Fruit fly (Drosophila melanogaster) whole organism, embryonic: ENCODE measurements around the gene Ir87a.
A peak's percentile ranks its signal among the peaks of the same experiment; 100 is the strongest.

Source experiments
- CG10147 ChIP-seq: fragments of 200-800 bp; sonication (Bioruptor generic); optimal IDR thresholded peaks from 2 replicates; lab custom pipeline; 2019; ENCODE audit warnings: missing biosample characterization, mild to moderate bottlenecking, missing genetic modification characterization, moderate library complexity
- CG10274 ChIP-seq: fragments of 200-800 bp; sonication (Bioruptor generic); optimal IDR thresholded peaks from 3 replicates; lab custom pipeline; 2017; ENCODE audit warnings: missing biosample characterization, mild to moderate bottlenecking, missing genetic modification characterization
- CG11247 ChIP-seq: fragments of 200-800 bp; sonication (Bioruptor generic); IDR thresholded peaks from 2 replicates; pipeline ENCODE4 v1.3.6; 2022; ENCODE audit warnings: missing biosample characterization, missing genetic modification characterization
- CG11504 ChIP-seq: fragments of 200-800 bp; sonication (Bioruptor generic); optimal IDR thresholded peaks from 3 replicates; lab custom pipeline; 2019; ENCODE audit warnings: missing biosample characterization, mild to moderate bottlenecking, missing genetic modification characterization, moderate library complexity
- CG12104 ChIP-seq: fragments of 200-800 bp; sonication (Bioruptor generic); optimal IDR thresholded peaks from 3 replicates; lab custom pipeline; 2016; ENCODE audit warnings: missing biosample characterization, missing genetic modification characterization
- CG12155 ChIP-seq: fragments of 200-800 bp; sonication (Bioruptor generic); optimal IDR thresholded peaks from 3 replicates; lab custom pipeline; 2016; ENCODE audit warnings: missing biosample characterization, missing genetic modification characterization
- CG12299 ChIP-seq: fragments of 200-800 bp; sonication (Bioruptor generic); optimal IDR thresholded peaks from 2 replicates; lab custom pipeline; 2018; ENCODE audit warnings: missing biosample characterization, mild to moderate bottlenecking, missing genetic modification characterization
- CG12744 ChIP-seq: fragments of 200-800 bp; sonication (Bioruptor generic); optimal IDR thresholded peaks from 2 replicates; lab custom pipeline; 2016; ENCODE audit warnings: missing biosample characterization, missing genetic modification characterization
- CG1529 ChIP-seq: fragments of 200-800 bp; sonication (Bioruptor generic); optimal IDR thresholded peaks from 3 replicates; lab custom pipeline; 2018; ENCODE audit warnings: missing biosample characterization, missing genetic modification characterization
- CG1792 ChIP-seq: fragments of 200-800 bp; sonication (Bioruptor generic); optimal IDR thresholded peaks from 2 replicates; lab custom pipeline; 2016; ENCODE audit warnings: missing biosample characterization, missing genetic modification characterization
- CG2875 ChIP-seq: fragments of 200-800 bp; sonication (Bioruptor generic); optimal IDR thresholded peaks from 2 replicates; lab custom pipeline; 2017; ENCODE audit warnings: missing biosample characterization, mild to moderate bottlenecking, missing genetic modification characterization, missing genetic modification reagents
- CG34422 ChIP-seq: fragments of 200-800 bp; sonication (Bioruptor generic); IDR thresholded peaks from 3 replicates; pipeline ENCODE4 v1.3.6; 2022; ENCODE audit warnings: missing biosample characterization, missing genetic modification characterization
- CG3726 ChIP-seq: fragments of 200-800 bp; sonication (Bioruptor generic); IDR thresholded peaks from 3 replicates; pipeline ENCODE4, ENCODE4 v1.3.6; 2022; ENCODE audit warnings: missing biosample characterization, missing genetic modification characterization
- CG42726 ChIP-seq: fragments of 200-800 bp; sonication (Bioruptor generic); IDR thresholded peaks from 2 replicates; pipeline ENCODE4 v1.3.6; 2022; ENCODE audit warnings: missing biosample characterization, missing genetic modification characterization; ENCODE audit not compliant: partially characterized antibody
- CG5953 ChIP-seq: fragments of 200-800 bp; sonication (Bioruptor generic); IDR thresholded peaks from 2 replicates; pipeline ENCODE4 v1.3.6; 2022; ENCODE audit warnings: missing biosample characterization, missing genetic modification characterization
- CG6689 ChIP-seq: fragments of 200-800 bp; sonication (Bioruptor generic); IDR thresholded peaks from 2 replicates; pipeline ENCODE4 v1.3.6; 2022; ENCODE audit warnings: missing biosample characterization, missing genetic modification characterization
- CG7556 ChIP-seq: fragments of 200-800 bp; sonication (Bioruptor generic); optimal IDR thresholded peaks from 2 replicates; lab custom pipeline; 2017; ENCODE audit warnings: missing biosample characterization, mild to moderate bottlenecking, missing genetic modification characterization
- CG7928 ChIP-seq: fragments of 200-800 bp; sonication (Bioruptor generic); optimal IDR thresholded peaks from 2 replicates; lab custom pipeline; 2017; ENCODE audit warnings: missing biosample characterization, mild to moderate bottlenecking, missing genetic modification characterization
- CG8944 ChIP-seq: fragments of 200-800 bp; sonication (Bioruptor generic); optimal IDR thresholded peaks from 3 replicates; lab custom pipeline; 2016; ENCODE audit warnings: missing biosample characterization, missing genetic modification characterization
- CTCF ChIP-seq: fragments of 200-800 bp; sonication (Bioruptor generic); optimal IDR thresholded peaks from 2 replicates; lab custom pipeline; 2017; ENCODE audit warnings: missing biosample characterization, mild to moderate bottlenecking, missing genetic modification characterization, moderate library complexity
- Camta ChIP-seq: fragments of 200-800 bp; sonication (Bioruptor generic); optimal IDR thresholded peaks from 2 replicates; lab custom pipeline; 2016; ENCODE audit warnings: missing biosample characterization, missing genetic modification characterization
- D ChIP-seq, 2 experiments: fragments of 200-800 bp in 1 of 2; fragments of >200 bp in 1 of 2; sonication (Bioruptor generic) in 1 of 2; optimal IDR thresholded peaks; 2 replicates in 1 of 2; 3 replicates in 1 of 2; lab custom pipeline; 2017; ENCODE audit warnings: mild to moderate bottlenecking in 1 of 2, missing biosample characterization in 1 of 2, missing genetic modification characterization in 1 of 2, missing genetic modification reagents in 1 of 2
- Deaf1 ChIP-seq: fragments of 200-800 bp; optimal IDR thresholded peaks from 3 replicates; lab custom pipeline; 2019; ENCODE audit warnings: missing biosample characterization, mild to moderate bottlenecking, missing genetic modification characterization, moderate library complexity
- Doc2 ChIP-seq: fragments of 200-800 bp; sonication (Bioruptor generic); IDR thresholded peaks from 2 replicates; pipeline ENCODE4 v1.3.6; 2022; ENCODE audit warnings: missing biosample characterization, missing genetic modification characterization
- E2f2 ChIP-seq: fragments of 200-800 bp; sonication (Bioruptor generic); IDR thresholded peaks from 2 replicates; pipeline ENCODE4 v1.3.6; 2022; ENCODE audit warnings: missing biosample characterization, missing genetic modification characterization
- Fer1 ChIP-seq: fragments of 200-800 bp; sonication (Bioruptor generic); optimal IDR thresholded peaks from 2 replicates; lab custom pipeline; 2017; ENCODE audit warnings: missing biosample characterization, mild to moderate bottlenecking, missing genetic modification characterization
- HmgD ChIP-seq: fragments of 200-800 bp; sonication (Bioruptor generic); optimal IDR thresholded peaks from 3 replicates; lab custom pipeline; 2016; ENCODE audit warnings: missing biosample characterization, missing genetic modification characterization
- Hr3 ChIP-seq: fragments of 200-800 bp; sonication (Bioruptor generic); optimal IDR thresholded peaks from 3 replicates; lab custom pipeline; 2016; ENCODE audit warnings: missing biosample characterization, missing genetic modification characterization
- Hsf ChIP-seq: fragments of 200-800 bp; sonication (Bioruptor generic); optimal IDR thresholded peaks from 3 replicates; lab custom pipeline; 2016; ENCODE audit warnings: missing biosample characterization, missing genetic modification characterization
- NFAT ChIP-seq: fragments of 200-800 bp; sonication (Bioruptor generic); IDR thresholded peaks from 2 replicates; pipeline ENCODE4 v1.3.6; 2022; ENCODE audit warnings: missing biosample characterization, missing genetic modification characterization
- NK7.1 ChIP-seq: fragments of 200-800 bp; sonication (Bioruptor generic); optimal IDR thresholded peaks from 3 replicates; lab custom pipeline; 2016; ENCODE audit warnings: missing biosample characterization, missing genetic modification characterization
- Sox102F ChIP-seq: fragments of 200-800 bp; sonication (Bioruptor generic); optimal IDR thresholded peaks from 2 replicates; lab custom pipeline; 2018; ENCODE audit warnings: missing biosample characterization, mild to moderate bottlenecking, missing genetic modification characterization, moderate library complexity
- Ssrp ChIP-seq: fragments of 200-800 bp; sonication (Bioruptor generic); optimal IDR thresholded peaks from 2 replicates; lab custom pipeline; 2018; ENCODE audit warnings: missing biosample characterization, mild to moderate bottlenecking, missing genetic modification characterization, moderate library complexity
- Stat92E ChIP-seq, 3 experiments: fragments of >200 bp in 2 of 3; fragments of 200-800 bp in 1 of 3; sonication (Bioruptor generic) in 1 of 3; optimal IDR thresholded peaks; 2 replicates each; lab custom pipeline; 2017 to 2019; ENCODE audit warnings: missing biosample characterization in 3 of 3, missing genetic modification characterization in 3 of 3, mild to moderate bottlenecking in 1 of 3, moderate library complexity in 1 of 3
- Trl ChIP-seq, 3 experiments: fragments of >200 bp in 2 of 3; fragments of 200-800 bp in 1 of 3; sonication (Bioruptor generic) in 1 of 3; optimal IDR thresholded peaks; 2 replicates in 1 of 3; 3 replicates in 2 of 3; lab custom pipeline; 2016 to 2017; ENCODE audit warnings: missing biosample characterization in 1 of 3, missing genetic modification characterization in 1 of 3
- dimm ChIP-seq: fragments of 200-800 bp; sonication (Bioruptor generic); IDR thresholded peaks from 2 replicates; pipeline ENCODE4 v1.3.6; 2022; ENCODE audit warnings: missing biosample characterization, missing genetic modification characterization
- hkb ChIP-seq, 2 experiments: fragments of 200-800 bp in 1 of 2; fragments of >200 bp in 1 of 2; sonication (Bioruptor generic) in 1 of 2; IDR thresholded peaks in 1 of 2; optimal IDR thresholded peaks in 1 of 2; 2 replicates each; pipeline versions ENCODE4 v1.3.6 to Lab custom; 2017 to 2022; ENCODE audit warnings: missing biosample characterization in 1 of 2, missing genetic modification characterization in 1 of 2
- ind ChIP-seq: fragments of 200-800 bp; sonication (Bioruptor generic); optimal IDR thresholded peaks from 3 replicates; lab custom pipeline; 2016; ENCODE audit warnings: missing biosample characterization, missing genetic modification characterization
- inv ChIP-seq: fragments of 200-800 bp; sonication (Bioruptor generic); IDR thresholded peaks from 2 replicates; pipeline ENCODE4 v1.3.6; 2022; ENCODE audit warnings: missing biosample characterization, missing genetic modification characterization; ENCODE audit not compliant: partially characterized antibody
- lov ChIP-seq, 2 experiments: fragments of 200-800 bp in 1 of 2; fragments of >200 bp in 1 of 2; sonication (Bioruptor generic) in 1 of 2; IDR thresholded peaks in 1 of 2; optimal IDR thresholded peaks in 1 of 2; 2 replicates in 1 of 2; 3 replicates in 1 of 2; pipeline versions ENCODE4 v1.3.6 to Lab custom; 2017 to 2022; ENCODE audit warnings: missing biosample characterization in 1 of 2, missing genetic modification characterization in 1 of 2
- luna ChIP-seq: fragments of 200-800 bp; sonication (Bioruptor generic); optimal IDR thresholded peaks from 2 replicates; lab custom pipeline; 2016; ENCODE audit warnings: missing biosample characterization, missing genetic modification characterization
- mirr ChIP-seq: fragments of 200-800 bp; sonication (Bioruptor generic); optimal IDR thresholded peaks from 3 replicates; lab custom pipeline; 2018; ENCODE audit warnings: missing biosample characterization, mild to moderate bottlenecking, missing genetic modification characterization
- p53 ChIP-seq: fragments of 200-800 bp; sonication (Bioruptor generic); optimal IDR thresholded peaks from 2 replicates; lab custom pipeline; 2016; ENCODE audit warnings: missing biosample characterization, missing genetic modification characterization
- pnt ChIP-seq: fragments of 200-800 bp; sonication (Bioruptor generic); optimal IDR thresholded peaks from 3 replicates; lab custom pipeline; 2016; ENCODE audit warnings: missing biosample characterization, missing genetic modification characterization
- schlank ChIP-seq: fragments of 200-800 bp; sonication (Bioruptor generic); optimal IDR thresholded peaks from 2 replicates; lab custom pipeline; 2018; ENCODE audit warnings: missing biosample characterization, mild to moderate bottlenecking, missing genetic modification characterization
- slbo ChIP-seq: fragments of 200-800 bp; sonication (Bioruptor generic); IDR thresholded peaks from 2 replicates; pipeline ENCODE4 v1.3.6; 2022; ENCODE audit warnings: missing biosample characterization, missing genetic modification characterization
- sug ChIP-seq: fragments of 200-800 bp; optimal IDR thresholded peaks from 2 replicates; lab custom pipeline; 2019; ENCODE audit warnings: missing biosample characterization, mild to moderate bottlenecking, missing genetic modification characterization, moderate library complexity
- tap ChIP-seq: fragments of 200-800 bp; optimal IDR thresholded peaks from 3 replicates; lab custom pipeline; 2019; ENCODE audit warnings: missing biosample characterization, mild to moderate bottlenecking, missing genetic modification characterization, moderate library complexity
- toy ChIP-seq: fragments of 200-800 bp; sonication (Bioruptor generic); IDR thresholded peaks from 2 replicates; pipeline ENCODE4 v1.3.6; 2022; ENCODE audit warnings: missing biosample characterization, missing genetic modification characterization

Gene Ir87a

DNA sequence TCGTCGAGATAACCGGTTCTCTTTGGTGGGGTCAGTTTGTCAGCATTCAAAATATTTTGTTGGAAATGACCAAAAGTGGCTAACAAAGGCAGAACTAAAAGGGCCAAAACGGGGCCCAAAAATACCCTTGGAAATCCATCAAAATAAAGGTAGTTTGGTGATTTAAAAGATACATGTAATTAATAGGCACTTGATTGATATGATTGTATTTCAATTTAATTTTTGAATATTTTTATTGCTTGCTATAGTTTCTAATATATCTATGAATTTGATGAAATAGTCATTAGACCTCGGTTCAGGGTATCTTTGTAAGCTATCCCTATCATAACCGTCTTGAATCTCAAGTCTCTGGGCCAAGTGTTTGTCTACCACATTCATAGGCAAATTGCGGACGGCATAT, 33.9 kb downstream of the Ir87a start (continued):
- TF ChIP-seq Trl (optimal IDR thresholded peaks at IDR 0.05; lab: Kevin White, UChicago) (no peak), Trl (GFP tag; optimal IDR thresholded peaks at IDR 0.05; lab: Kevin White, UChicago) (peak; percentile 64), Fer1 (no peak), Doc2 (GFP tag; lab: Robert Waterston, UW) (no peak), CG11247 (GFP tag; lab: Robert Waterston, UW) (peak; percentile 67), CG1529 (GFP tag; lab: Kevin White, UChicago) (no peak), CG12744 (peak; percentile 41), NFAT (GFP tag; lab: Robert Waterston, UW) (peak; percentile 71), CG7556 (GFP tag; lab: Kevin White, UChicago) (no peak), E2f2 (GFP tag; lab: Robert Waterston, UW) (peak; percentile 27; the same call in 1 of the 2 replicates), CG42726 (GFP tag; lab: Robert Waterston, UW) (no peak), CG11504 (tag; lab: Kevin White, UChicago) (no peak), pnt (GFP tag; lab: Kevin White, UChicago) (peak; percentile 36), CG34422 (GFP tag; lab: Robert Waterston, UW) (peak; percentile 66; the same call in 2 of the 3 replicates), CG10274 (peak; percentile 26), HmgD (GFP tag; lab: Kevin White, UChicago) (no peak), ind (peak; percentile 53), inv (GFP tag; lab: Robert Waterston, UW) (no peak), sug (tag; lab: Kevin White, UChicago) (no peak), CG12155 (GFP tag; lab: Kevin White, UChicago) (peak; percentile 57), CG3726 (GFP tag; lab: Robert Waterston, UW) (0 out of 3 replicates have a peak, but pooled peaks have one; percentile 62), Ssrp (tag; lab: Kevin White, UChicago) (peak; percentile 67), CG12299 (tag; lab: Kevin White, UChicago) (peak; percentile 40), CG10147 (peak; percentile 79), Camta (GFP tag; lab: Kevin White, UChicago) (peak; percentile 52), Stat92E (GFP tag; optimal IDR thresholded peaks at IDR 0.05; lab: Kevin White, UChicago) (no peak), Deaf1 (tag; lab: Kevin White, UChicago) (no peak), p53 (GFP tag; lab: Kevin White, UChicago) (no peak), Hsf (GFP tag; lab: Kevin White, UChicago) (peak; percentile 51), hkb (optimal IDR thresholded peaks at IDR 0.05; lab: Kevin White, UChicago) (no peak), hkb (GFP tag; IDR thresholded peaks at IDR 0.05; lab: Robert Waterston, UW) (peak; percentile 83; the same call in 1 of the 2 replicates), CG7928 (GFP tag; lab: Kevin White, UChicago) (peak; percentile 11), NK7.1 (GFP tag; lab: Kevin White, UChicago) (no peak), CG8944 (GFP tag; lab: Kevin White, UChicago) (peak; percentile 32), tap (tag; lab: Kevin White, UChicago) (no peak), schlank (tag; lab: Kevin White, UChicago) (peak; percentile 35), toy (peak; percentile 41; the same call in 1 of the 2 replicates), CG12104 (GFP tag; lab: Kevin White, UChicago) (peak; percentile 52), CG6689 (GFP tag; lab: Robert Waterston, UW) (peak; percentile 74; the same call in 1 of the 2 replicates), dimm (GFP tag; lab: Robert Waterston, UW) (0 out of 2 replicates have a peak, but pooled peaks have one; percentile 12), CG1792 (GFP tag; lab: Kevin White, UChicago) (no peak), CG5953 (GFP tag; lab: Robert Waterston, UW) (no peak), Sox102F (GFP tag; lab: Kevin White, UChicago) (peak; percentile 75), mirr (GFP tag; lab: Kevin White, UChicago) (no peak), D (optimal IDR thresholded peaks at IDR 0.05; lab: Kevin White, UChicago) (no peak), D (GFP tag; optimal IDR thresholded peaks at IDR 0.05; lab: Kevin White, UChicago) (peak; percentile 49), luna (GFP tag; lab: Kevin White, UChicago) (no peak), slbo (GFP tag; lab: Robert Waterston, UW) (peak; percentile 85), CG2875 (peak; percentile 22), lov (optimal IDR thresholded peaks at IDR 0.05; lab: Kevin White, UChicago) (no peak), lov (GFP tag; IDR thresholded peaks at IDR 0.05; lab: Robert Waterston, UW) (0 out of 3 replicates have a peak, but pooled peaks have one; percentile 14), Hr3 (GFP tag; lab: Kevin White, UChicago) (peak; percentile 14), CTCF (GFP tag; lab: Kevin White, UChicago) (no peak)
